Fruit fly (Drosophila melanogaster) whole organism, prepupa: Measurements from ENCODE around the gene mei-P26.

Experiments used
- CG11762 ChIP-seq: fragments of 200-800 bp; sonication (Bioruptor generic); optimal IDR thresholded peaks from 3 replicates; lab custom pipeline; 2016; ENCODE audit warnings: missing biosample characterization, missing genetic modification characterization; ENCODE audit not compliant: insufficient read depth
- CG6163 ChIP-seq: fragments of 200-800 bp; sonication (Bioruptor generic); IDR thresholded peaks from 3 replicates; pipeline ENCODE4 v1.3.6; 2022; ENCODE audit warnings: missing biosample characterization, missing genetic modification characterization
- Gug ChIP-seq: fragments of 200-800 bp; sonication (Bioruptor generic); IDR thresholded peaks from 2 replicates; pipeline ENCODE4 v1.3.6; 2022; ENCODE audit warnings: missing biosample characterization, missing genetic modification characterization
- OdsH ChIP-seq: fragments of 200-800 bp; sonication (Bioruptor generic); optimal IDR thresholded peaks from 3 replicates; lab custom pipeline; 2016; ENCODE audit warnings: missing biosample characterization, missing genetic modification characterization
- Sox102F ChIP-seq: fragments of 200-800 bp; sonication (Bioruptor generic); optimal IDR thresholded peaks from 2 replicates; lab custom pipeline; 2016; ENCODE audit warnings: missing biosample characterization, mild to moderate bottlenecking, missing genetic modification characterization
- Sox15 ChIP-seq: fragments of 200-800 bp; sonication (Bioruptor generic); optimal IDR thresholded peaks from 3 replicates; lab custom pipeline; 2016; ENCODE audit warnings: missing biosample characterization, missing genetic modification characterization

dm6 chrX:9190555-9191184 is 27.6 kb downstream of the mei-P26 start, which contains the start of gene CG12115:
- TF ChIP-seq Gug (GFP tag; lab: Robert Waterston, UW) (no peak), Sox102F (GFP tag; lab: Kevin White, UChicago) (no peak), CG11762 (GFP tag; lab: Kevin White, UChicago) (no peak), Sox15 (GFP tag; lab: Kevin White, UChicago) (no peak), CG6163 (GFP tag; lab: Robert Waterston, UW) (no peak), OdsH (GFP tag; lab: Kevin White, UChicago) (no peak)
